Worm (Caenorhabditis elegans): ENCODE measurements around the gene gkow-1.

DNA sequence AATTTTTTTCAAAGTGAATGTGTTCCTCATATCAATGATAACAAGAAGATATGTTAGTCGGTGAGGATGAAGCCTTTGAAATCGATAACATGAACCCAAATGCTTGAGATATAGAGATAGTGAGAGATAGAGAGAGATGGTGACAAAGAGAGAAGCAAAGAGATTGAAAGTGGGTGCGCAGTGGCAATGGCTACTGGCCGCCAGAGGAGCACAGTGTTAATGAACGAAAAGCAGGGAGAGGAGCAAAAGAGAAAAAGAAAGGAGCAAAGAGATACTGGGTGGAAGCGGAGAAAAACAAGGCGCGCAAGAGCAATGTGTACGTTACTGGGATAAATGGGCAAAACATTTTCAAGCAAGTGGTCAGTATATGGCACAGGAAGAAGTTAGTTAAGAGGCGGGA is 13.3 kb upstream of the gkow-1 start:
- TF ChIP-seq dpff-1 (tag; optimal IDR thresholded peaks at IDR 0.05) = no peak
- TF ChIP-seq T26A5.8 (tag; optimal IDR thresholded peaks at IDR 0.05) = no peak
- TF ChIP-seq Y53F4B.3 (GFP tag; IDR thresholded peaks at IDR 0.05) = no peak
- no peak for TF ChIP-seq ceh-27 (GFP tag; optimal IDR thresholded peaks at IDR 0.05)
- TF ChIP-seq B0261.1 (tag; optimal IDR thresholded peaks at IDR 0.05) = no peak
- peak in 1 of 3 experiments; percentile 52 for TF ChIP-seq lin-35 (GFP tag; optimal IDR thresholded peaks at IDR 0.05)
- no peak for TF ChIP-seq ets-4 (GFP tag; optimal IDR thresholded peaks at IDR 0.05)
- no peak for TF ChIP-seq ceh-91 (GFP tag; IDR thresholded peaks at IDR 0.05)
